Worm (Caenorhabditis elegans): ENCODE results near the gene syx-18.
A peak's percentile ranks its signal among the peaks of the same experiment; 100 is the strongest.

The syx-18 gene

DNA sequence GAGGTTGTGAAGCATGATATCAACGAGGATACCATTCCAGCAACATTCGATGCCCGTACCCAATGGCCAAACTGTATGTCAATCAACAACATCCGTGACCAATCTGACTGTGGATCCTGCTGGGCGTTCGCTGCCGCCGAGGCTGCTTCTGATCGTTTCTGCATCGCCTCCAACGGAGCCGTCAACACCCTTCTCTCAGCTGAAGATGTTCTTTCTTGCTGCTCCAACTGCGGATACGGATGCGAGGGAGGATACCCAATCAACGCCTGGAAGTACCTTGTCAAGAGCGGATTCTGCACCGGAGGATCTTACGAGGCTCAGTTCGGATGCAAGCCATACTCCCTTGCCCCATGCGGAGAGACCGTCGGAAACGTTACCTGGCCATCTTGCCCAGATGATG lies 40.3 kb downstream of the syx-18 start:
- TF ChIP-seq unc-62 (GFP tag; optimal IDR thresholded peaks at IDR 0.05) (no peak), Y55F3AM.14 (GFP tag; optimal IDR thresholded peaks at IDR 0.05) (no peak), F13H6.1 (tag; optimal IDR thresholded peaks at IDR 0.05) (no peak), elt-3 (tag; optimal IDR thresholded peaks at IDR 0.05) (no peak), ztf-1 (GFP tag; conservative IDR thresholded peaks at IDR 0.05) (no peak), gmeb-1 (tag; optimal IDR thresholded peaks at IDR 0.05) (no peak), nhr-77 (tag; optimal IDR thresholded peaks at IDR 0.05) (no peak), alr-1 (tag; optimal IDR thresholded peaks at IDR 0.05) (no peak), sma-9 (GFP tag; optimal IDR thresholded peaks at IDR 0.05) (no peak), sma-9 (tag; optimal IDR thresholded peaks at IDR 0.05) (no peak), ZK546.5 (tag; optimal IDR thresholded peaks at IDR 0.05) (no peak)

- TF ChIP-seq elt-3 (tag; optimal IDR thresholded peaks at IDR 0.05) (no peak), ztf-11 (tag; optimal IDR thresholded peaks at IDR 0.05) (no peak), gmeb-1 (tag; optimal IDR thresholded peaks at IDR 0.05) (peak; percentile 50), ama-1 (optimal IDR thresholded peaks at IDR 0.05) (peak; percentile 20), lin-39 (tag; optimal IDR thresholded peaks at IDR 0.05) (no peak), sem-4 (tag; optimal IDR thresholded peaks at IDR 0.05) (no peak), crh-2 (tag; optimal IDR thresholded peaks at IDR 0.05) (peak; percentile 76), R02D3.7 (tag; optimal IDR thresholded peaks at IDR 0.05) (no peak), fos-1 (tag; optimal IDR thresholded peaks at IDR 0.05) (peak; percentile 89), zag-1 (tag; optimal IDR thresholded peaks at IDR 0.05) (no peak), skn-1 (tag; optimal IDR thresholded peaks at IDR 0.05) (no peak), nhr-129 (tag; optimal IDR thresholded peaks at IDR 0.05) (peak; percentile 19), egl-27 (tag; optimal IDR thresholded peaks at IDR 0.05) (no peak), F13H6.1 (tag; optimal IDR thresholded peaks at IDR 0.05) (peak; percentile 50), alr-1 (tag; optimal IDR thresholded peaks at IDR 0.05) (no peak), nhr-23 (tag; optimal IDR thresholded peaks at IDR 0.05) (no peak), Y55F3AM.14 (GFP tag; optimal IDR thresholded peaks at IDR 0.05) (no peak), peb-1 (tag; optimal IDR thresholded peaks at IDR 0.05) (no peak), sma-9 (GFP tag; optimal IDR thresholded peaks at IDR 0.05) (peak; percentile 81), sma-9 (tag; optimal IDR thresholded peaks at IDR 0.05) (no peak), mdl-1 (tag; optimal IDR thresholded peaks at IDR 0.05) (peak in 1 of 2 experiments; percentile 8), sma-3 (GFP tag; optimal IDR thresholded peaks at IDR 0.05) (peak; percentile 47), lsy-2 (tag; optimal IDR thresholded peaks at IDR 0.05) (peak in 1 of 2 experiments; percentile 29)
These were observed 41.0 kb downstream of the syx-18 start, which contains the start of gene cpr-4 for ce11 chrV:6614152-6614734. cpr-4 (plus strand) TSS chrV:6614674.

DNA sequence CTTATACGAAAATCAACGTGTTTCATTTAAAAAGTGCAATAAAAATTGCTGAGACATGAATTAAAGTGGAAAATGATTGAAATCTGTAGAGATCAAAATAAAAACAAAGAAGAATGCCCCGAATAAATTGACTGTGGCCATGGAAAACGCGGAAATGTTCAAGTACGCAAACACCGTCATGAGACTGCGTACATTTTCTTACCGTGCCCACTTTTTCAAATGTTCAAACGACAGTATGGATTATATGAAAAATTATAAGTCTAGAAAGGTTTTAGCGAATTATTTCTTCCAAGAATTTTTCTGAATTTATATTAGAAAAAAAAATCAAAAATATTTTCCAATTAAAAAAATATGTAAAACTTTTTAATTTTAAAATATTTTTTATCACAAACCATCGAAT lies 43.7 kb downstream of the syx-18 start:
- TF ChIP-seq sma-9 (GFP tag; optimal IDR thresholded peaks at IDR 0.05), result no peak
- no peak for TF ChIP-seq sma-9 (tag; optimal IDR thresholded peaks at IDR 0.05)
- no peak for TF ChIP-seq sma-3 (GFP tag; optimal IDR thresholded peaks at IDR 0.05)
- no peak for TF ChIP-seq unc-55 (GFP tag; optimal IDR thresholded peaks at IDR 0.05)
- TF ChIP-seq blmp-1 (tag; optimal IDR thresholded peaks at IDR 0.05; ENCODE audit: insufficient read depth), result no peak
- peak; percentile 12 for TF ChIP-seq nhr-129 (tag; optimal IDR thresholded peaks at IDR 0.05)
- TF ChIP-seq egl-27 (tag; optimal IDR thresholded peaks at IDR 0.05), result no peak
- TF ChIP-seq sem-4 (tag; optimal IDR thresholded peaks at IDR 0.05), result no peak
- peak; percentile 7 for TF ChIP-seq C34F6.9 (tag; optimal IDR thresholded peaks at IDR 0.05)
- TF ChIP-seq lsy-2 (tag; optimal IDR thresholded peaks at IDR 0.05), result peak in 1 of 2 experiments; percentile 89
- TF ChIP-seq peb-1 (tag; optimal IDR thresholded peaks at IDR 0.05), result no peak
- no peak for TF ChIP-seq nhr-77 (tag; optimal IDR thresholded peaks at IDR 0.05)
- no peak for TF ChIP-seq ama-1 (optimal IDR thresholded peaks at IDR 0.05)
- no peak for TF ChIP-seq alr-1 (tag; optimal IDR thresholded peaks at IDR 0.05)
- TF ChIP-seq nhr-23 (tag; optimal IDR thresholded peaks at IDR 0.05), result no peak
- no peak for TF ChIP-seq ztf-1 (GFP tag; conservative IDR thresholded peaks at IDR 0.05)
- no peak for TF ChIP-seq ceh-16 (tag; optimal IDR thresholded peaks at IDR 0.05)
- TF ChIP-seq dmd-4 (tag; optimal IDR thresholded peaks at IDR 0.05), result no peak

DNA sequence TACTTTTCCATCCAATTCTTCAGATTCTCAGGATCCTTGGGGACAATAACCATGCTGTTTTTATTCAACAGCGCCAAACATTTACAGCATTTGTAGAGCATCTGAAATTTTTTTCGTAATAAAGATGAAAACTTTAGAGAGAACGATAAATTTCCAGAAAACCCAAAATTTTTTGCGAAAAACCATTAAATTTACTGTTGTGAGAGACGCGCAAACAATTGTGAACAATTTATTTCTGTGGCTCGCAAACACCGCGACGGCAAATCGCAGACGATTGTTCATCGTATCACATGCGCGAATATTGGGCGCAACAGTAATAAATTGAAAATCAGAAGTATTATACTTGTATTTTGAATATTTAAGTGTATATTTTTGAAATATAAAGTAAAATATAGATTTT lies 44.2 kb downstream of the syx-18 start, which contains the start of gene gon-14:
Gene gon-14 (minus strand): TSS at position 101 of the 400 bp plus-strand sequence.
- TF ChIP-seq sma-9 (GFP tag; optimal IDR thresholded peaks at IDR 0.05) (no peak), sma-9 (tag; optimal IDR thresholded peaks at IDR 0.05) (no peak), snpc-4 (tag; optimal IDR thresholded peaks at IDR 0.05) (no peak), nhr-21 (tag; optimal IDR thresholded peaks at IDR 0.05) (no peak), gmeb-1 (tag; optimal IDR thresholded peaks at IDR 0.05) (no peak), nhr-10 (tag; optimal IDR thresholded peaks at IDR 0.05) (no peak), sma-3 (GFP tag; optimal IDR thresholded peaks at IDR 0.05) (no peak), ztf-1 (GFP tag; conservative IDR thresholded peaks at IDR 0.05) (no peak), crh-2 (tag; optimal IDR thresholded peaks at IDR 0.05) (no peak), ztf-11 (tag; optimal IDR thresholded peaks at IDR 0.05) (no peak), nhr-129 (tag; optimal IDR thresholded peaks at IDR 0.05) (no peak), dmd-4 (tag; optimal IDR thresholded peaks at IDR 0.05) (no peak), C34F6.9 (tag; optimal IDR thresholded peaks at IDR 0.05) (no peak), peb-1 (tag; optimal IDR thresholded peaks at IDR 0.05) (no peak), ceh-16 (tag; optimal IDR thresholded peaks at IDR 0.05) (no peak), nhr-237 (tag; optimal IDR thresholded peaks at IDR 0.05) (no peak), mbf-1 (tag; optimal IDR thresholded peaks at IDR 0.05) (no peak), alr-1 (tag; optimal IDR thresholded peaks at IDR 0.05) (no peak), ZK546.5 (tag; optimal IDR thresholded peaks at IDR 0.05) (no peak)

Measured in whole organism, L2 larva.